Fruit fly (Drosophila melanogaster) whole organism, embryonic: ENCODE measurements around the gene mldr.

Experiments
- Asciz ChIP-seq: fragments of 200-800 bp; sonication (Bioruptor generic); optimal IDR thresholded peaks from 2 replicates; lab custom pipeline; 2017; ENCODE audit warnings: missing biosample characterization, mild to moderate bottlenecking, missing genetic modification characterization, missing genetic modification reagents
- Atf6 ChIP-seq: fragments of 200-800 bp; sonication (Bioruptor generic); IDR thresholded peaks from 2 replicates; pipeline ENCODE4 v1.3.6; 2022; ENCODE audit warnings: missing biosample characterization, missing genetic modification characterization
- CG10321 ChIP-seq: fragments of 200-800 bp; sonication (Bioruptor generic); IDR thresholded peaks from 2 replicates; pipeline ENCODE4 v1.3.6; 2022; ENCODE audit warnings: missing biosample characterization, missing genetic modification characterization
- CG10366 ChIP-seq: fragments of 200-800 bp; sonication (Bioruptor generic); IDR thresholded peaks from 2 replicates; pipeline ENCODE4 v1.3.6; 2022; ENCODE audit warnings: missing biosample characterization, missing genetic modification characterization
- CG12659 ChIP-seq: fragments of 200-800 bp; sonication (Bioruptor generic); optimal IDR thresholded peaks from 3 replicates; lab custom pipeline; 2017; ENCODE audit warnings: mild to moderate bottlenecking, missing biosample characterization, missing genetic modification reagents, missing genetic modification characterization
- CG13287 ChIP-seq: fragments of 200-800 bp; sonication (Bioruptor generic); IDR thresholded peaks from 2 replicates; pipeline ENCODE4 v1.3.6; 2022; ENCODE audit warnings: missing biosample characterization, missing genetic modification characterization; ENCODE audit not compliant: partially characterized antibody
- CG1529 ChIP-seq: fragments of 200-800 bp; sonication (Bioruptor generic); optimal IDR thresholded peaks from 3 replicates; lab custom pipeline; 2018; ENCODE audit warnings: missing biosample characterization, missing genetic modification characterization
- CG15514 ChIP-seq: fragments of 200-800 bp; sonication (Bioruptor generic); optimal IDR thresholded peaks from 3 replicates; lab custom pipeline; 2017; ENCODE audit warnings: missing biosample characterization, missing genetic modification characterization, mild to moderate bottlenecking, moderate library complexity, missing genetic modification reagents
- CG1603 ChIP-seq: fragments of 200-800 bp; sonication (Bioruptor generic); optimal IDR thresholded peaks from 2 replicates; lab custom pipeline; 2019; ENCODE audit warnings: missing biosample characterization, mild to moderate bottlenecking, missing genetic modification characterization, moderate library complexity
- CG17829 ChIP-seq: fragments of 200-800 bp; optimal IDR thresholded peaks from 2 replicates; lab custom pipeline; 2019; ENCODE audit warnings: missing biosample characterization, mild to moderate bottlenecking, missing genetic modification characterization, moderate library complexity
- CG2875 ChIP-seq: fragments of 200-800 bp; sonication (Bioruptor generic); optimal IDR thresholded peaks from 2 replicates; lab custom pipeline; 2017; ENCODE audit warnings: missing biosample characterization, mild to moderate bottlenecking, missing genetic modification characterization, missing genetic modification reagents
- CG2889 ChIP-seq: fragments of 200-800 bp; sonication (Bioruptor generic); IDR thresholded peaks from 3 replicates; pipeline ENCODE4 v1.3.6; 2022; ENCODE audit warnings: missing biosample characterization, missing genetic modification characterization
- CG32532 ChIP-seq: fragments of 200-800 bp; sonication (Bioruptor generic); IDR thresholded peaks from 2 replicates; pipeline ENCODE4 v1.3.6; 2022; ENCODE audit warnings: missing biosample characterization, missing genetic modification characterization
- CG32772 ChIP-seq: fragments of 200-800 bp; sonication (Bioruptor generic); IDR thresholded peaks from 2 replicates; pipeline ENCODE4 v1.3.6; 2022; ENCODE audit warnings: missing biosample characterization, missing genetic modification characterization
- CG42726 ChIP-seq: fragments of 200-800 bp; sonication (Bioruptor generic); IDR thresholded peaks from 2 replicates; pipeline ENCODE4 v1.3.6; 2022; ENCODE audit warnings: missing biosample characterization, missing genetic modification characterization; ENCODE audit not compliant: partially characterized antibody
- CG4404 ChIP-seq: fragments of 200-800 bp; sonication (Bioruptor generic); IDR thresholded peaks from 2 replicates; pipeline ENCODE4 v1.3.6; 2022; ENCODE audit warnings: missing biosample characterization, missing genetic modification characterization
- CG6272 ChIP-seq: fragments of 200-800 bp; sonication (Bioruptor generic); IDR thresholded peaks from 2 replicates; pipeline ENCODE4 v1.3.6; 2022; ENCODE audit warnings: missing biosample characterization, missing genetic modification characterization
- CG7786 ChIP-seq: fragments of 200-800 bp; sonication (Bioruptor generic); optimal IDR thresholded peaks from 2 replicates; lab custom pipeline; 2016; ENCODE audit warnings: missing biosample characterization, missing genetic modification characterization
- CG8281 ChIP-seq: fragments of 200-800 bp; sonication (Bioruptor generic); optimal IDR thresholded peaks from 2 replicates; lab custom pipeline; 2018; ENCODE audit warnings: missing biosample characterization, mild to moderate bottlenecking, missing genetic modification characterization, moderate library complexity
- CG8478 ChIP-seq: fragments of >200 bp; optimal IDR thresholded peaks from 2 replicates; lab custom pipeline; 2018
- CG9437 ChIP-seq: fragments of 200-800 bp; sonication (Bioruptor generic); optimal IDR thresholded peaks from 2 replicates; lab custom pipeline; 2018; ENCODE audit warnings: missing biosample characterization, mild to moderate bottlenecking, missing genetic modification characterization
- CG9932 ChIP-seq: fragments of 200-800 bp; sonication (Bioruptor generic); IDR thresholded peaks from 2 replicates; pipeline ENCODE4 v1.3.6; 2022; ENCODE audit warnings: missing biosample characterization, missing genetic modification characterization
- Dref ChIP-seq: fragments of 200-800 bp; sonication (Bioruptor generic); IDR thresholded peaks from 2 replicates; pipeline ENCODE4 v1.3.6; 2022; ENCODE audit warnings: missing biosample characterization, missing genetic modification characterization
- E2f2 ChIP-seq: fragments of 200-800 bp; sonication (Bioruptor generic); IDR thresholded peaks from 2 replicates; pipeline ENCODE4 v1.3.6; 2022; ENCODE audit warnings: missing biosample characterization, missing genetic modification characterization
- Eip74EF ChIP-seq, 2 experiments: fragments of 200-800 bp in 1 of 2; fragments of >200 bp in 1 of 2; sonication (Bioruptor generic) in 1 of 2; optimal IDR thresholded peaks; 2 replicates each; lab custom pipeline; 2017 to 2019; ENCODE audit warnings: missing biosample characterization in 2 of 2, missing genetic modification characterization in 2 of 2, mild to moderate bottlenecking in 1 of 2, moderate library complexity in 1 of 2
- Elba2 ChIP-seq: fragments of 200-800 bp; sonication (Bioruptor generic); optimal IDR thresholded peaks from 3 replicates; lab custom pipeline; 2016; ENCODE audit warnings: missing biosample characterization, missing genetic modification characterization
- Gug ChIP-seq: fragments of 200-800 bp; sonication (Bioruptor generic); IDR thresholded peaks from 4 replicates; pipeline ENCODE4 v1.3.6; 2022; ENCODE audit warnings: missing biosample characterization, missing genetic modification characterization
- Hr78 ChIP-seq, 2 experiments: fragments of 200-800 bp in 1 of 2; fragments of >200 bp in 1 of 2; sonication (Bioruptor generic) in 1 of 2; optimal IDR thresholded peaks; 2 replicates each; lab custom pipeline; 2017 to 2019; ENCODE audit warnings: missing biosample characterization in 2 of 2, missing genetic modification characterization in 2 of 2, mild to moderate bottlenecking in 1 of 2, moderate library complexity in 1 of 2
- Myb ChIP-seq: fragments of 200-800 bp; sonication (Bioruptor generic); optimal IDR thresholded peaks from 2 replicates; lab custom pipeline; 2016; ENCODE audit warnings: missing biosample characterization, missing genetic modification characterization
- Opbp ChIP-seq: fragments of 200-800 bp; sonication (Bioruptor generic); IDR thresholded peaks from 3 replicates; pipeline ENCODE4 v1.3.6; 2022; ENCODE audit warnings: missing biosample characterization, missing genetic modification characterization; ENCODE audit not compliant: partially characterized antibody
- Poxn ChIP-seq: fragments of 200-800 bp; sonication (Bioruptor generic); IDR thresholded peaks from 2 replicates; pipeline ENCODE4 v1.3.6; 2022; ENCODE audit warnings: missing biosample characterization, missing genetic modification characterization
- Ravus ChIP-seq: fragments of 200-800 bp; sonication (Bioruptor generic); IDR thresholded peaks from 2 replicates; pipeline ENCODE4 v1.3.6; 2022; ENCODE audit warnings: missing biosample characterization, missing genetic modification characterization
- Sox102F ChIP-seq: fragments of 200-800 bp; sonication (Bioruptor generic); optimal IDR thresholded peaks from 2 replicates; lab custom pipeline; 2018; ENCODE audit warnings: missing biosample characterization, mild to moderate bottlenecking, missing genetic modification characterization, moderate library complexity
- bab2 ChIP-seq: fragments of 200-800 bp; sonication (Bioruptor generic); optimal IDR thresholded peaks from 2 replicates; lab custom pipeline; 2016; ENCODE audit warnings: missing biosample characterization, missing genetic modification characterization
- br ChIP-seq: fragments of >200 bp; optimal IDR thresholded peaks from 2 replicates; lab custom pipeline; 2017
- cad ChIP-seq: fragments of >200 bp; optimal IDR thresholded peaks from 2 replicates; lab custom pipeline; 2017; ENCODE audit warnings: missing biosample characterization, missing genetic modification characterization
- cg ChIP-seq: fragments of 200-800 bp; sonication (Bioruptor generic); optimal IDR thresholded peaks from 3 replicates; lab custom pipeline; 2019; ENCODE audit warnings: missing biosample characterization, mild to moderate bottlenecking, missing genetic modification characterization, moderate library complexity
- dmrt99B ChIP-seq: fragments of 200-800 bp; sonication (Bioruptor generic); optimal IDR thresholded peaks from 2 replicates; lab custom pipeline; 2018; ENCODE audit warnings: missing biosample characterization, mild to moderate bottlenecking, missing genetic modification characterization, moderate library complexity
- fru ChIP-seq: fragments of >200 bp; optimal IDR thresholded peaks from 2 replicates; lab custom pipeline; 2017
- gt ChIP-seq: fragments of 200-800 bp; sonication (Bioruptor generic); IDR thresholded peaks from 2 replicates; pipeline ENCODE4 v1.3.6; 2022; ENCODE audit warnings: missing biosample characterization, missing genetic modification characterization
- insv ChIP-seq, 2 experiments: fragments of 200-800 bp; sonication (Bioruptor generic); optimal IDR thresholded peaks; 3 replicates each; lab custom pipeline; 2016 to 2018; ENCODE audit warnings: missing biosample characterization in 2 of 2, missing genetic modification characterization in 2 of 2
- pho ChIP-seq: fragments of 200-800 bp; sonication (Bioruptor generic); optimal IDR thresholded peaks from 2 replicates; lab custom pipeline; 2016; ENCODE audit warnings: missing biosample characterization, missing genetic modification characterization
- ro ChIP-seq: fragments of 200-800 bp; sonication (Bioruptor generic); IDR thresholded peaks from 2 replicates; pipeline ENCODE4 v1.3.6; 2022; ENCODE audit warnings: missing biosample characterization, missing genetic modification characterization
- salm ChIP-seq: fragments of 200-800 bp; sonication (Bioruptor generic); optimal IDR thresholded peaks from 2 replicates; lab custom pipeline; 2018; ENCODE audit warnings: missing biosample characterization, mild to moderate bottlenecking, missing genetic modification characterization
- sens-2 ChIP-seq: fragments of 200-800 bp; sonication (Bioruptor generic); IDR thresholded peaks from 2 replicates; pipeline ENCODE4 v1.3.6; 2022; ENCODE audit warnings: missing biosample characterization, missing genetic modification characterization
- seq ChIP-seq: fragments of 200-800 bp; sonication (Bioruptor generic); IDR thresholded peaks from 2 replicates; pipeline ENCODE4 v1.3.6; 2022; ENCODE audit warnings: missing biosample characterization, missing genetic modification characterization
- sug ChIP-seq: fragments of 200-800 bp; optimal IDR thresholded peaks from 2 replicates; lab custom pipeline; 2019; ENCODE audit warnings: missing biosample characterization, mild to moderate bottlenecking, missing genetic modification characterization, moderate library complexity
- ttk ChIP-seq: fragments of 200-800 bp; sonication (Bioruptor generic); IDR thresholded peaks from 2 replicates; pipeline ENCODE4 v2.1.2; 2022; ENCODE audit warnings: missing biosample characterization, missing genetic modification characterization
- tup ChIP-seq: fragments of 200-800 bp; sonication (Bioruptor generic); optimal IDR thresholded peaks from 2 replicates; lab custom pipeline; 2016; ENCODE audit warnings: missing biosample characterization, mild to moderate bottlenecking, missing genetic modification characterization, moderate library complexity
- twi ChIP-seq: fragments of 200-800 bp; optimal IDR thresholded peaks from 2 replicates; lab custom pipeline; 2019; ENCODE audit warnings: missing biosample characterization, mild to moderate bottlenecking, missing genetic modification characterization, moderate library complexity
- usp ChIP-seq: fragments of >200 bp; optimal IDR thresholded peaks from 2 replicates; lab custom pipeline; 2017; ENCODE audit warnings: missing biosample characterization, missing genetic modification characterization
- zf30C ChIP-seq: fragments of 200-800 bp; sonication (Bioruptor generic); optimal IDR thresholded peaks from 3 replicates; lab custom pipeline; 2018; ENCODE audit warnings: missing biosample characterization, mild to moderate bottlenecking, missing genetic modification characterization

Gene mldr

DNA sequence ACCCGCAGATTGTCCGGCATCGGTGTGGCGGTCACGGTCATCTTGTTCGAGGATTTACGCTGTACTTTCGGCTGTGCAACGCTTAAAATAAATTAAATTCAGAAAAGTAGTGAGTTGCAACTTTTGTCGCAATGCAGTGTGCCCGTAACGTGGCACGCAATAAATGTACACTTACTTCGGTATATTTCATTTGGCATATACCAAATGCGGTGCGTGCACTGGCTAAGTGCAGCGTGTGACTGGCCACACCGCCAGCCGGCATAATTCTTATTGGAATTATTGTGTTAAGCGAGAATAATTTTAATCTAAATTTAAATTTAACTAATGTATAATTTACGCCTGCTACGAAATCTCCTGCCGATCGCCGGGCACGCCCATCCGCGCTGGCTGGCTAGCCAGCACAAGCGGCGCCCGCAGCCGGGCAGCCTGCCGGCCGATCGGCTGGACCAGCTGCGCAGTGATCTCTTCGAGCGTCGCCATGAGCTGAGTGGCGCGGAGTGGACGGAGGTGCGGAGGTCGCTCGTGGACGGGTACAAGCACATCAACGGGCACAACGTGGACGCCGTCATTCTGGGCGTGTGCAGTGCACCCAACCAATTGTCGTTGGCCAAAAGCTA is at the start of gene mldr, which contains the start of gene Rpt4 (continued):
- TF ChIP-seq CG10321 (no peak), CG13287 (GFP tag; lab: Robert Waterston, UW) (peak; percentile 55; the same call in 1 of the 2 replicates), seq (GFP tag; lab: Robert Waterston, UW) (no peak), Sox102F (GFP tag; lab: Kevin White, UChicago) (no peak), salm (tag; lab: Kevin White, UChicago) (no peak), CG2875 (GFP tag; lab: Kevin White, UChicago) (no peak), Opbp (no peak), pho (GFP tag; lab: Kevin White, UChicago) (no peak), CG12659 (GFP tag; lab: Kevin White, UChicago) (peak; percentile 72), Poxn (GFP tag; lab: Robert Waterston, UW) (no peak), bab2 (no peak), CG8281 (tag; lab: Kevin White, UChicago) (no peak), E2f2 (peak; percentile 48; the same call in 1 of the 2 replicates), twi (tag; lab: Kevin White, UChicago) (no peak), CG15514 (GFP tag; lab: Kevin White, UChicago) (peak; percentile 57), Myb (peak; percentile 32), Dref (GFP tag; lab: Robert Waterston, UW) (peak; percentile 48), dmrt99B (no peak), Hr78 (GFP tag; optimal IDR thresholded peaks at IDR 0.05; lab: Kevin White, UChicago) (no peak), CG9932 (no peak), tup (GFP tag; lab: Kevin White, UChicago) (no peak), CG17829 (tag; lab: Kevin White, UChicago) (peak; percentile 31), CG4404 (GFP tag; lab: Robert Waterston, UW) (no peak), CG9437 (GFP tag; lab: Kevin White, UChicago) (no peak), ttk (GFP tag; lab: Robert Waterston, UW) (no peak), CG2889 (GFP tag; lab: Robert Waterston, UW) (no peak), Eip74EF (GFP tag; optimal IDR thresholded peaks at IDR 0.05; lab: Kevin White, UChicago) (no peak), Elba2 (peak; percentile 77), Atf6 (GFP tag; lab: Robert Waterston, UW) (no peak), CG7786 (GFP tag; lab: Kevin White, UChicago) (no peak), sug (tag; lab: Kevin White, UChicago) (peak; percentile 0), CG1529 (GFP tag; lab: Kevin White, UChicago) (no peak), cg (GFP tag; lab: Kevin White, UChicago) (no peak), CG10366 (GFP tag; lab: Robert Waterston, UW) (no peak), insv (GFP tag; optimal IDR thresholded peaks at IDR 0.05; lab: Kevin White, UChicago) (peak; percentile 94 to 99), CG42726 (GFP tag; lab: Robert Waterston, UW) (0 out of 2 replicates have a peak, but pooled peaks have one; percentile 28), sens-2 (GFP tag; lab: Robert Waterston, UW) (no peak), Asciz (no peak), Gug (GFP tag; lab: Robert Waterston, UW) (no peak), CG1603 (tag; lab: Kevin White, UChicago) (peak; percentile 75), fru (lab: Kevin White, UChicago) (no peak), zf30C (GFP tag; lab: Kevin White, UChicago) (no peak), ro (GFP tag; lab: Robert Waterston, UW) (no peak), CG6272 (GFP tag; lab: Robert Waterston, UW) (no peak), cad (GFP tag; lab: Kevin White, UChicago) (no peak), usp (GFP tag; lab: Kevin White, UChicago) (no peak), CG32532 (GFP tag; lab: Robert Waterston, UW) (no peak), Ravus (GFP tag; lab: Robert Waterston, UW) (no peak), CG8478 (lab: Kevin White, UChicago) (no peak), gt (GFP tag; lab: Robert Waterston, UW) (no peak), CG32772 (GFP tag; lab: Robert Waterston, UW) (no peak), br (lab: Kevin White, UChicago) (no peak)
